Worm (Caenorhabditis elegans): Measurements from ENCODE around the gene T19C9.8.

The T19C9.8 gene

ce11 chrV:17238799-17239198 lies at the start of gene T19C9.8:
TSS of gene T19C9.8 (plus strand) at chrV:17239097.
- TF ChIP-seq ceh-13 (GFP tag; optimal IDR thresholded peaks at IDR 0.05) (no peak), hmbx-1 (tag; optimal IDR thresholded peaks at IDR 0.05) (no peak), ets-7 (tag; optimal IDR thresholded peaks at IDR 0.05) (no peak), pes-1 (GFP tag; IDR thresholded peaks at IDR 0.05) (no peak), F13C5.2 (tag; optimal IDR thresholded peaks at IDR 0.05) (no peak), hnd-1 (tag; optimal IDR thresholded peaks at IDR 0.05) (no peak)

ce11 chrV:17190399-17190798 lies 48.5 kb upstream of the T19C9.8 start, which contains the start of gene str-199:
TSS of gene str-199 (minus strand) at chrV:17190499.
- TF ChIP-seq hmg-4 (GFP tag; optimal IDR thresholded peaks at IDR 0.05) = no peak
- no peak for TF ChIP-seq ets-7 (tag; optimal IDR thresholded peaks at IDR 0.05)
- TF ChIP-seq tbx-37 (GFP tag; conservative IDR thresholded peaks at IDR 0.05) = no peak
- TF ChIP-seq ceh-36 (tag; optimal IDR thresholded peaks at IDR 0.05) = no peak
- no peak for TF ChIP-seq hnd-1 (tag; optimal IDR thresholded peaks at IDR 0.05)
- no peak for TF ChIP-seq aly-1 (tag; optimal IDR thresholded peaks at IDR 0.05)
- no peak for TF ChIP-seq B0310.2 (tag; optimal IDR thresholded peaks at IDR 0.05)
- no peak for TF ChIP-seq hmbx-1 (tag; optimal IDR thresholded peaks at IDR 0.05)
- no peak for TF ChIP-seq pes-1 (GFP tag; IDR thresholded peaks at IDR 0.05)
- no peak for TF ChIP-seq F13C5.2 (tag; optimal IDR thresholded peaks at IDR 0.05)

- TF ChIP-seq hnd-1 (tag; optimal IDR thresholded peaks at IDR 0.05) = no peak
These were observed 46.7 kb upstream of the T19C9.8 start, which contains the start of gene srz-47 for ce11 chrV:17192238-17192637. TSS of gene srz-47 (minus strand) at chrV:17192338.

ce11 chrV:17198926-17199325 lies 40.0 kb upstream of the T19C9.8 start, which contains the start of gene srz-96:
TSS of gene srz-96 (plus strand) at chrV:17199226.
- TF ChIP-seq aly-1 (tag; optimal IDR thresholded peaks at IDR 0.05) (no peak), hnd-1 (tag; optimal IDR thresholded peaks at IDR 0.05) (no peak), tbx-11 (GFP tag; IDR thresholded peaks at IDR 0.05) (no peak), scrt-1 (GFP tag; IDR thresholded peaks at IDR 0.05) (no peak)

- TF ChIP-seq ceh-13 (GFP tag; optimal IDR thresholded peaks at IDR 0.05) (no peak), B0310.2 (tag; optimal IDR thresholded peaks at IDR 0.05) (no peak), F13C5.2 (tag; optimal IDR thresholded peaks at IDR 0.05) (no peak), hmbx-1 (tag; optimal IDR thresholded peaks at IDR 0.05) (no peak), flt-1 (GFP tag; IDR thresholded peaks at IDR 0.05) (no peak), pes-1 (GFP tag; IDR thresholded peaks at IDR 0.05) (no peak), ets-7 (tag; optimal IDR thresholded peaks at IDR 0.05) (no peak), ceh-36 (tag; optimal IDR thresholded peaks at IDR 0.05) (no peak)
These were observed 37.0 kb upstream of the T19C9.8 start, which contains the start of gene Y68A4A.10 for ce11 chrV:17201847-17202246. TSS of gene Y68A4A.10 (plus strand) at chrV:17202147.

- TF ChIP-seq hmbx-1 (tag; optimal IDR thresholded peaks at IDR 0.05) (no peak), pes-1 (GFP tag; IDR thresholded peaks at IDR 0.05) (no peak), ama-1 (optimal IDR thresholded peaks at IDR 0.05) (no peak), scrt-1 (GFP tag; IDR thresholded peaks at IDR 0.05) (no peak), ceh-36 (tag; optimal IDR thresholded peaks at IDR 0.05) (no peak)
These were observed 32.4 kb upstream of the T19C9.8 start for ce11 chrV:17206469-17206868.

ce11 chrV:17208045-17208444 lies 30.9 kb upstream of the T19C9.8 start, which contains the start of gene Y68A4A.13:
TSS of gene Y68A4A.13 (minus strand) at chrV:17208145.
- TF ChIP-seq tbx-37 (GFP tag; conservative IDR thresholded peaks at IDR 0.05) (no peak), hnd-1 (tag; optimal IDR thresholded peaks at IDR 0.05) (no peak), ama-1 (optimal IDR thresholded peaks at IDR 0.05) (no peak), tra-4 (tag; optimal IDR thresholded peaks at IDR 0.05) (no peak), sea-1 (GFP tag; conservative IDR thresholded peaks at IDR 0.05) (no peak), tbx-11 (GFP tag; IDR thresholded peaks at IDR 0.05) (no peak), ceh-13 (GFP tag; optimal IDR thresholded peaks at IDR 0.05) (no peak), scrt-1 (GFP tag; IDR thresholded peaks at IDR 0.05) (no peak), B0310.2 (tag; optimal IDR thresholded peaks at IDR 0.05) (no peak), ets-7 (tag; optimal IDR thresholded peaks at IDR 0.05) (no peak)

ce11 chrV:17211989-17212731 lies 26.7 kb upstream of the T19C9.8 start, which contains the start of gene srh-236:
TSS of gene srh-236 (minus strand) at chrV:17212039.
- TF ChIP-seq tra-4 (tag; optimal IDR thresholded peaks at IDR 0.05) (no peak), ama-1 (optimal IDR thresholded peaks at IDR 0.05) (no peak), scrt-1 (GFP tag; IDR thresholded peaks at IDR 0.05) (no peak), tbx-37 (GFP tag; conservative IDR thresholded peaks at IDR 0.05) (no peak)

- TF ChIP-seq aly-1 (tag; optimal IDR thresholded peaks at IDR 0.05) (no peak), ama-1 (optimal IDR thresholded peaks at IDR 0.05) (no peak), tbx-37 (GFP tag; conservative IDR thresholded peaks at IDR 0.05) (no peak), hmbx-1 (tag; optimal IDR thresholded peaks at IDR 0.05) (no peak), F13C5.2 (tag; optimal IDR thresholded peaks at IDR 0.05) (no peak), flt-1 (GFP tag; IDR thresholded peaks at IDR 0.05) (no peak), hmg-4 (GFP tag; optimal IDR thresholded peaks at IDR 0.05) (no peak), hnd-1 (tag; optimal IDR thresholded peaks at IDR 0.05) (no peak), scrt-1 (GFP tag; IDR thresholded peaks at IDR 0.05) (no peak), tbx-11 (GFP tag; IDR thresholded peaks at IDR 0.05) (no peak), ceh-13 (GFP tag; optimal IDR thresholded peaks at IDR 0.05) (no peak), tra-4 (tag; optimal IDR thresholded peaks at IDR 0.05) (no peak), sea-1 (GFP tag; conservative IDR thresholded peaks at IDR 0.05) (no peak), ceh-36 (tag; optimal IDR thresholded peaks at IDR 0.05) (no peak), B0310.2 (tag; optimal IDR thresholded peaks at IDR 0.05) (no peak), pes-1 (GFP tag; IDR thresholded peaks at IDR 0.05) (no peak), ets-7 (tag; optimal IDR thresholded peaks at IDR 0.05) (no peak)
These were observed 26.2 kb upstream of the T19C9.8 start, which contains the start of gene srh-113 for ce11 chrV:17212743-17213142. TSS of gene srh-113 (plus strand) at chrV:17213043.

All from whole organism, early embryonic.